Worm (Caenorhabditis elegans): ENCODE results near the gene sta-2.
A peak's percentile ranks its signal among the peaks of the same experiment; 100 is the strongest.

sta-2 gene

DNA sequence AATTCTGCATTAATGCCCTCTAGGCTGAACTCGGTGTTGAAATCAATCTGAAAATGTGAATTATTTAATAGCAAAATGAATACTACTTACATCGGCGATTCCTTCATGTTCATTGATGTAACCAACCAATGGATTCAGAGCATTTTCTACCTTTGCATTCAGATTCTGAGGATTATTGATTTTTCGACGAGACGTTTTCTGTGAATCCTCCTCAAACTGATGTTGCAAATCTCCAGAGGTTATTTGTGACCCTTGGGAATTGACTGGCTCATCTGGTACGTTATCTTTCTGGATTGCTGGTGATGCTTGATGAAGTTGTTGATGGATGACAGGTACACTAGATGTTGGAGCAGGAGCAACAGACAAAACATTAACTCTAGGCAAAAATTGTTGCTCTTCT is 41.0 kb downstream of the sta-2 start:
- TF ChIP-seq unc-62 (GFP tag; optimal IDR thresholded peaks at IDR 0.05 in 1 of 2) (peak in 1 of 2 experiments; percentile 91), unc-62 (tag; optimal IDR thresholded peaks at IDR 0.05) (no peak), hmg-1.1 (GFP tag; IDR thresholded peaks at IDR 0.05) (no peak)

ce11 chrV:9782969-9783368 is 42.0 kb downstream of the sta-2 start, which contains the start of gene F46B6.5:
TSS of gene F46B6.5 (minus strand) at chrV:9783069.
- TF ChIP-seq dmd-8 (GFP tag; IDR thresholded peaks at IDR 0.05) (no peak), mdt-29 (GFP tag; IDR thresholded peaks at IDR 0.05) (no peak), tra-1 (GFP tag; IDR thresholded peaks at IDR 0.05) (no peak), duxl-1 (tag; optimal IDR thresholded peaks at IDR 0.05; ENCODE audit: poor library complexity) (no peak), Y5F2A.4 (GFP tag; optimal IDR thresholded peaks at IDR 0.05) (no peak), set-16 (GFP tag; IDR thresholded peaks at IDR 0.05) (no peak), aly-2 (tag; optimal IDR thresholded peaks at IDR 0.05) (no peak), ceh-44 (GFP tag; IDR thresholded peaks at IDR 0.05) (no peak), daf-12 (tag; optimal IDR thresholded peaks at IDR 0.05) (no peak), lir-3 (tag; optimal IDR thresholded peaks at IDR 0.05) (no peak), arid-1 (GFP tag; conservative IDR thresholded peaks at IDR 0.05) (no peak), lin-15B (tag; optimal IDR thresholded peaks at IDR 0.05) (no peak), lin-1 (GFP tag; IDR thresholded peaks at IDR 0.05) (no peak), tag-97 (GFP tag; IDR thresholded peaks at IDR 0.05) (no peak), ama-1 (optimal IDR thresholded peaks at IDR 0.05) (no peak), ceh-28 (tag; optimal IDR thresholded peaks at IDR 0.05) (no peak)

- TF ChIP-seq F44E2.7 (GFP tag; IDR thresholded peaks at IDR 0.05) (no peak), nhr-41 (GFP tag; IDR thresholded peaks at IDR 0.05) (no peak), nhr-102 (tag; optimal IDR thresholded peaks at IDR 0.05) (no peak), R02D3.7 (tag; optimal IDR thresholded peaks at IDR 0.05) (no peak)
Measured at ce11 chrV:9784215-9784614, 43.2 kb downstream of the sta-2 start.

ce11 chrV:9786721-9787131 is 45.7 kb downstream of the sta-2 start, which contains the start of gene F46B6.6:
TSS of gene F46B6.6 (minus strand) at chrV:9786868.
- TF ChIP-seq nhr-77 (tag; optimal IDR thresholded peaks at IDR 0.05) (no peak), ceh-20 (GFP tag; IDR thresholded peaks at IDR 0.05) (no peak), nhr-48 (tag; optimal IDR thresholded peaks at IDR 0.05) (peak; percentile 19), daf-8 (GFP tag; IDR thresholded peaks at IDR 0.05) (no peak), nhr-76 (tag; optimal IDR thresholded peaks at IDR 0.05) (no peak), unc-62 (GFP tag; optimal IDR thresholded peaks at IDR 0.05 in 1 of 2) (peak in 1 of 2 experiments; percentile 49), unc-62 (tag; optimal IDR thresholded peaks at IDR 0.05) (no peak), F10B5.3 (tag; optimal IDR thresholded peaks at IDR 0.05) (no peak), nhr-237 (tag; optimal IDR thresholded peaks at IDR 0.05) (no peak), lin-13 (GFP tag; optimal IDR thresholded peaks at IDR 0.05) (no peak), nhr-25 (tag; optimal IDR thresholded peaks at IDR 0.05; ENCODE audit: borderline replicate concordance, insufficient read depth) (no peak), lin-38 (GFP tag; IDR thresholded peaks at IDR 0.05) (peak; percentile 32; the same call in 1 of the 2 replicates), ZK546.5 (tag; optimal IDR thresholded peaks at IDR 0.05) (no peak), Y105C5A.15 (GFP tag; IDR thresholded peaks at IDR 0.05) (no peak), duxl-1 (tag; optimal IDR thresholded peaks at IDR 0.05; ENCODE audit: poor library complexity) (no peak), ZK337.2 (GFP tag; IDR thresholded peaks at IDR 0.05) (no peak), zfp-2 (tag; optimal IDR thresholded peaks at IDR 0.05) (no peak), T26A8.4 (GFP tag; IDR thresholded peaks at IDR 0.05) (no peak; the same call in 1 of the 2 replicates), sdz-12 (GFP tag; optimal IDR thresholded peaks at IDR 0.05) (peak; percentile 80), daf-16 (GFP tag; optimal IDR thresholded peaks at IDR 0.05) (no peak), daf-16 (tag; optimal IDR thresholded peaks at IDR 0.05) (no peak), lir-3 (tag; optimal IDR thresholded peaks at IDR 0.05) (no peak), unc-39 (tag; optimal IDR thresholded peaks at IDR 0.05) (no peak), pha-4 (GFP tag; IDR thresholded peaks at IDR 0.05) (no peak), pha-4 (tag; optimal IDR thresholded peaks at IDR 0.05) (no peak), fkh-10 (GFP tag; optimal IDR thresholded peaks at IDR 0.05) (no peak), mxl-3 (GFP tag; optimal IDR thresholded peaks at IDR 0.05) (no peak), spr-1 (tag; optimal IDR thresholded peaks at IDR 0.05) (no peak), D1046.2 (GFP tag; IDR thresholded peaks at IDR 0.05) (no peak), ceh-44 (GFP tag; IDR thresholded peaks at IDR 0.05) (no peak)

Data from whole organism, L4 larva.